Worm (Caenorhabditis elegans) whole organism, late embryonic: Measurements from ENCODE around the gene rab-6.1.

Source experiments
- ceh-14 ChIP-seq: sonication (generic microtip); optimal IDR thresholded peaks from 2 replicates; lab custom pipeline; 2016; ENCODE audit warnings: missing genotype, missing genetic modification characterization, missing compliant biosample characterization
- ceh-31 ChIP-seq: sonication (generic microtip); optimal IDR thresholded peaks from 2 replicates; lab custom pipeline; 2016; ENCODE audit warnings: missing genetic modification characterization, missing compliant biosample characterization
- fkh-10 ChIP-seq: fragments of 150-350 bp; optimal IDR thresholded peaks from 2 replicates; lab custom pipeline; 2014; ENCODE audit warnings: missing biosample characterization, missing genetic modification reagents, missing genetic modification characterization
- hlh-30 ChIP-seq: sonication (generic microtip); optimal IDR thresholded peaks from 2 replicates; lab custom pipeline; 2017; ENCODE audit warnings: antibody characterized with exemption, missing genetic modification characterization, missing compliant biosample characterization; ENCODE audit not compliant: insufficient read depth
- hlh-8 ChIP-seq: sonication (generic microtip); optimal IDR thresholded peaks from 2 replicates; lab custom pipeline; 2016; ENCODE audit warnings: missing genotype, missing genetic modification characterization, missing compliant biosample characterization
- lim-6 ChIP-seq: sonication (generic microtip); optimal IDR thresholded peaks from 2 replicates; lab custom pipeline; 2016; ENCODE audit warnings: missing genetic modification characterization, missing compliant biosample characterization
- pha-4 ChIP-seq: fragments of 150-350 bp; optimal IDR thresholded peaks from 2 replicates; lab custom pipeline; 2018; ENCODE audit warnings: missing biosample characterization, missing genetic modification reagents, missing genetic modification characterization
- rnt-1 ChIP-seq: sonication (generic microtip); optimal IDR thresholded peaks from 2 replicates; lab custom pipeline; 2016; ENCODE audit warnings: missing genetic modification characterization, missing compliant biosample characterization
- sox-4 ChIP-seq: sonication (generic microtip); optimal IDR thresholded peaks from 2 replicates; lab custom pipeline; 2017; ENCODE audit warnings: mild to moderate bottlenecking, missing genetic modification characterization, inconsistent platforms, missing compliant biosample characterization

DNA sequence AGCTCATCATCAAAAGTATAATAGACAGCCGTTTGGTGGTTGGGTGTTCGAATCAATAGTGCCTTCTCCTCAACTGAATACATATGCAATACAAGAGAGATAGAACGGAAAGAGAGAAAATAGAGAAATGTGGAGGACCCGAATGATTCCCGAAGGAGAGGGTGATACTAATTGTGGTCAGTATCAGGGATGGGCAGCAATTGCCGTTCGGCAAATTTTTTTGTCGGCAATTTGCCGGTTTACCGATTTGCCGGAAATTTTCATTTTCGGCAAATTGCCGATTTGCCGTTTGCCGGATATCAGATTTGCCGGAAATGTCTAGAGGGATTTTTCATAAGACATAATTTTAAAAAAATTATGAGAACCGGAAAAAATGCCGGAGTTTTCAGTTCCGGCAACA is 6.6 kb upstream of the rab-6.1 start, which contains the start of gene F59B2.9:
- TF ChIP-seq ceh-14 (tag; lab: Kevin White, UChicago) (no peak), ceh-31 (no peak), hlh-8 (tag; lab: Kevin White, UChicago) (no peak), fkh-10 (GFP tag; lab: Kevin White, UChicago) (no peak), lim-6 (tag; lab: Kevin White, UChicago) (no peak), hlh-30 (tag; lab: Kevin White, UChicago) (no peak), rnt-1 (tag; lab: Kevin White, UChicago) (no peak), sox-4 (no peak), pha-4 (tag; lab: Kevin White, UChicago) (no peak)
